Fruit fly (Drosophila melanogaster): ENCODE data around the gene CG12147.
A peak's percentile ranks its signal among the peaks of the same experiment; 100 is the strongest.

dm6 chr3R:5463199-5463949 lies 36.3 kb upstream of the CG12147 start:
- no peak for TF ChIP-seq woc (GFP tag; optimal IDR thresholded peaks at IDR 0.05)
- TF ChIP-seq Hnf4 (GFP tag; optimal IDR thresholded peaks at IDR 0.05), result no peak
- TF ChIP-seq rgr (GFP tag; optimal IDR thresholded peaks at IDR 0.05), result no peak
- TF ChIP-seq CrebA (GFP tag; optimal IDR thresholded peaks at IDR 0.05; ENCODE audit: borderline replicate concordance), result no peak
- no peak for TF ChIP-seq Myc (optimal IDR thresholded peaks at IDR 0.05)
- TF ChIP-seq psq (GFP tag; optimal IDR thresholded peaks at IDR 0.05), result peak; percentile 52
- TF ChIP-seq foxo (GFP tag; optimal IDR thresholded peaks at IDR 0.05), result peak in 1 of 2 experiments; percentile 11
- TF ChIP-seq h (GFP tag; optimal IDR thresholded peaks at IDR 0.05), result no peak
- no peak for TF ChIP-seq N (GFP tag; optimal IDR thresholded peaks at IDR 0.05)
- TF ChIP-seq Hr78 (GFP tag; optimal IDR thresholded peaks at IDR 0.05), result no peak
- TF ChIP-seq fru (GFP tag; optimal IDR thresholded peaks at IDR 0.05), result peak; percentile 7
- TF ChIP-seq lola (GFP tag; optimal IDR thresholded peaks at IDR 0.05), result no peak
- no peak for TF ChIP-seq GATAd (GFP tag; optimal IDR thresholded peaks at IDR 0.05)
